Fruit fly (Drosophila melanogaster): Measurements from ENCODE around the gene Pkd2.

Gene Pkd2

DNA sequence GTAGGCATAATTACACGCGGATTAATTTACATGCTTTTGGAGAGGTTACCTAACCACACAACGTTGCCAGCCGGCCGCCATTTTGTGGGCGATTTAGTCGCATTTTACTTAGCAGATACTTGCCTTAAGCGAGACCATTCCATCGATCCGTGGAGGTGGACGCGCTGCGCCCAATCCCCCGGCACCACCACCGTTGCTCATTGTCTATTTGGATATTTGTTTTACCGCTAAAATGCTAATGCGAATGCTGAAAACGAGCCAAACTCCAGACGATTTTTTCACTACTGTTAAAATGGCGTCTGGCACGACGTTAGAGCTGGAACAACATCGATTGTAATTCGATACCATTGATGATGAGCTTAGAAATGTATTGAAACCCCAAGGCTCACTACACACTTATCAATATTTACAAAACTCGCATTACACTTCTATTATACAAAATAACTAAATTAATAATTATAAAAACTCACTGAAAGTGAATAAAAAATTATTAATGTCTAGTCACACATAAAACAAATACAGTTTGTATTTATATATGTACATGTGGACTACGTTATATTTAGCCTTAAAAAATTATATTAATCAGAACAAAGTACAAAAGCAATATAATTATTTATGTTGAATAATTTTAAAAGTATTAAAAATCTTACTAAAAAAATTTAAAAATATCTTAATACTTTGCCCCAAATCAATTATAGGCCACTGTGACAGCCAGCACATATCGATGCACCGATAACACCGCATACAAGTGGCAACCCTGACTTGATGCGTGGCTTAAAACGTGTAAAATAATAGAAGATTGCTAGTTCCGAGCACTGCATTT lies 35.8 kb downstream of the Pkd2 start, which contains the start of gene eRF3 (continued):
- TF ChIP-seq unpg (GFP tag; optimal IDR thresholded peaks at IDR 0.05) (peak; percentile 76), B-H2 (GFP tag; optimal IDR thresholded peaks at IDR 0.05) (peak; percentile 81), tna (GFP tag; IDR thresholded peaks at IDR 0.05; ENCODE audit: partially characterized antibody) (no peak; the same call in 1 of the 2 replicates), dan (GFP tag; IDR thresholded peaks at IDR 0.05) (no peak), crp (GFP tag; optimal IDR thresholded peaks at IDR 0.05) (no peak), NC2β (GFP tag; optimal IDR thresholded peaks at IDR 0.05) (no peak), CG13123 (GFP tag; optimal IDR thresholded peaks at IDR 0.05) (peak; percentile 57), CG9215 (GFP tag; IDR thresholded peaks at IDR 0.05) (peak; percentile 80), Nf-YA (GFP tag; IDR thresholded peaks at IDR 0.05) (no peak; the same call in 1 of the 2 replicates), inv (GFP tag; IDR thresholded peaks at IDR 0.05; ENCODE audit: partially characterized antibody) (0 out of 2 replicates have a peak, but pooled peaks have one; percentile 34), CG17385 (GFP tag; optimal IDR thresholded peaks at IDR 0.05) (peak; percentile 56), abd-A (tag; optimal IDR thresholded peaks at IDR 0.05) (no peak), CG6813 (GFP tag; optimal IDR thresholded peaks at IDR 0.05) (no peak), CG3407 (GFP tag; optimal IDR thresholded peaks at IDR 0.05) (peak; percentile 65), NK7.1 (GFP tag; optimal IDR thresholded peaks at IDR 0.05) (no peak), CG12391 (tag; optimal IDR thresholded peaks at IDR 0.05) (peak; percentile 91), gsb-n (tag; optimal IDR thresholded peaks at IDR 0.05) (peak; percentile 71), ind (GFP tag; optimal IDR thresholded peaks at IDR 0.05) (peak; percentile 77), Camta (GFP tag; optimal IDR thresholded peaks at IDR 0.05) (no peak), Ssrp (tag; optimal IDR thresholded peaks at IDR 0.05) (peak; percentile 86), Abd-B (GFP tag; optimal IDR thresholded peaks at IDR 0.05) (peak; percentile 81), tup (GFP tag; optimal IDR thresholded peaks at IDR 0.05) (no peak), CG8388 (GFP tag; optimal IDR thresholded peaks at IDR 0.05) (peak; percentile 69), sima (GFP tag; optimal IDR thresholded peaks at IDR 0.05) (no peak), CG12104 (GFP tag; optimal IDR thresholded peaks at IDR 0.05) (peak; percentile 85), CG14667 (GFP tag; IDR thresholded peaks at IDR 0.05) (peak; percentile 73), CG1647 (GFP tag; optimal IDR thresholded peaks at IDR 0.05) (no peak), CG15479 (GFP tag; optimal IDR thresholded peaks at IDR 0.05) (no peak), mam (GFP tag; optimal IDR thresholded peaks at IDR 0.05) (no peak), Dek (tag; optimal IDR thresholded peaks at IDR 0.05) (peak; percentile 85), CG32772 (GFP tag; IDR thresholded peaks at IDR 0.05) (peak; percentile 79), nom (GFP tag; optimal IDR thresholded peaks at IDR 0.05) (peak; percentile 29), Ets97D (GFP tag; optimal IDR thresholded peaks at IDR 0.05) (no peak), maf-S (GFP tag; optimal IDR thresholded peaks at IDR 0.05) (no peak), toy (GFP tag; IDR thresholded peaks at IDR 0.05) (no peak), vnd (GFP tag; IDR thresholded peaks at IDR 0.05; ENCODE audit: partially characterized antibody) (0 out of 3 replicates have a peak, but pooled peaks have one; percentile 43), CG7357 (GFP tag; IDR thresholded peaks at IDR 0.05) (peak; percentile 78), Sox100B (GFP tag; optimal IDR thresholded peaks at IDR 0.05) (peak; percentile 88), fd64A (GFP tag; optimal IDR thresholded peaks at IDR 0.05) (no peak), CG12236 (GFP tag; optimal IDR thresholded peaks at IDR 0.05) (no peak), sim (GFP tag; IDR thresholded peaks at IDR 0.05) (no peak), sna (GFP tag; IDR thresholded peaks at IDR 0.05; ENCODE audit: partially characterized antibody) (peak; percentile 30; the same call in 1 of the 2 replicates), Side (GFP tag; optimal IDR thresholded peaks at IDR 0.05) (no peak), Hr51 (GFP tag; optimal IDR thresholded peaks at IDR 0.05) (peak in 1 of 2 experiments; percentile 88), Hey (tag; optimal IDR thresholded peaks at IDR 0.05) (no peak), CG7786 (GFP tag; optimal IDR thresholded peaks at IDR 0.05) (no peak), CG4404 (GFP tag; IDR thresholded peaks at IDR 0.05) (peak; percentile 69), CG11093 (GFP tag; IDR thresholded peaks at IDR 0.05) (peak; percentile 39; the same call in 1 of the 3 replicates)

Measured in whole organism, embryonic.